Fruit fly (Drosophila melanogaster): ENCODE measurements around the gene CG9044.

The CG9044 gene

dm6 chr2L:5964851-5965250, 15.6 kb downstream of the CG9044 start, which contains the start of gene psd:
TSS of gene psd (minus strand) at chr2L:5964951.
- TF ChIP-seq ttk (optimal IDR thresholded peaks at IDR 0.05): no peak
- no peak for TF ChIP-seq Sin3A (optimal IDR thresholded peaks at IDR 0.05)
- TF ChIP-seq psq (optimal IDR thresholded peaks at IDR 0.05): no peak
- no peak for TF ChIP-seq Myc (optimal IDR thresholded peaks at IDR 0.05)
- no peak for TF ChIP-seq insv (optimal IDR thresholded peaks at IDR 0.05)
- TF ChIP-seq h (optimal IDR thresholded peaks at IDR 0.05): no peak

- TF ChIP-seq psq (optimal IDR thresholded peaks at IDR 0.05) (no peak), Sin3A (optimal IDR thresholded peaks at IDR 0.05) (no peak), Myc (optimal IDR thresholded peaks at IDR 0.05) (no peak), insv (optimal IDR thresholded peaks at IDR 0.05) (no peak), h (optimal IDR thresholded peaks at IDR 0.05) (no peak), ttk (optimal IDR thresholded peaks at IDR 0.05) (no peak)
Observed at dm6 chr2L:5967702-5968616, 18.7 kb downstream of the CG9044 start, which contains the start of the genes CG13992 and Ucp4C. TSS of gene CG13992 (minus strand) at chr2L:5967752. TSS of gene Ucp4C (plus strand) at chr2L:5968566.

dm6 chr2L:5969559-5969958, 20.3 kb downstream of the CG9044 start, which contains the start of gene Ucp4B:
TSS of gene Ucp4B (plus strand) at chr2L:5969859.
- no peak for TF ChIP-seq ttk (optimal IDR thresholded peaks at IDR 0.05)
- no peak for TF ChIP-seq h (optimal IDR thresholded peaks at IDR 0.05)
- no peak for TF ChIP-seq Myc (optimal IDR thresholded peaks at IDR 0.05)
- TF ChIP-seq psq (optimal IDR thresholded peaks at IDR 0.05): no peak
- no peak for TF ChIP-seq insv (optimal IDR thresholded peaks at IDR 0.05)
- TF ChIP-seq Sin3A (optimal IDR thresholded peaks at IDR 0.05): no peak

DNA sequence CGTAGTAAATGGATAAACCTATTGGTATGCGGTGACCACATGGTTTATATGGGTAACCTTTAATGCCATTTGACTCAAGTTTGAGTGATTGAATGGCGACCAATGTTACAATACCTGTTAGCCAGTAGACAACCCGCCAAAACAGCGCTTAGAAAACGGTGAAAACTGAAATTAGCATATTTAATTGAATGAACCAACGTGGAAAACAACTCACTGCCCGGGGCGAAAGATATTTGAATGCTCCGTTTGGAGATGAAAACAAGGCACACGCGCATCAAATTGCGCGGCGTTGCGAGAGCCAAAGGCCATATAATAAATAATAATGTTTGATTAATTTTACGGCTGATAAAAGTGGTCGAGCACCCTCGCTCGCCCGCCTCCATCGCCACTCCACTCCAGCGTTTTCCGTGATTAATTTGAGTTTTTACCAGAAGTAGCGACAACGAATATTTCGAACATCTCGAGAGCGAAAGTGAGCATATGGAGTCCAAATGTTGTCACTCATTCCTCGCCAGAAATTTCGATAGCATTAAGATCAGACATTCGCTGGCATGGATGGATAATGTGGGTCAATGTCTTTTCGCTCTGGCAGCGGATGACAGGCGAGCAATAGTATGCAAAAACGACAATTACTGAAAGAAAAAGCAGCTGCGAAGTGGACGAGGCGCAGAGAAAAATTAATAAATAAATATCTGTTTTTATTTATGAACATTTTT, 22.0 kb downstream of the CG9044 start:
- no peak for TF ChIP-seq Myc (optimal IDR thresholded peaks at IDR 0.05)

dm6 chr2L:5972005-5972404, 22.8 kb downstream of the CG9044 start:
- TF ChIP-seq insv (optimal IDR thresholded peaks at IDR 0.05) (no peak), Sin3A (optimal IDR thresholded peaks at IDR 0.05) (no peak), psq (optimal IDR thresholded peaks at IDR 0.05) (no peak), Myc (optimal IDR thresholded peaks at IDR 0.05) (no peak), ttk (optimal IDR thresholded peaks at IDR 0.05) (no peak), h (optimal IDR thresholded peaks at IDR 0.05) (no peak)

dm6 chr2L:5972588-5973236, 23.5 kb downstream of the CG9044 start:
- no peak for TF ChIP-seq psq (optimal IDR thresholded peaks at IDR 0.05)
- no peak for TF ChIP-seq insv (optimal IDR thresholded peaks at IDR 0.05)

DNA sequence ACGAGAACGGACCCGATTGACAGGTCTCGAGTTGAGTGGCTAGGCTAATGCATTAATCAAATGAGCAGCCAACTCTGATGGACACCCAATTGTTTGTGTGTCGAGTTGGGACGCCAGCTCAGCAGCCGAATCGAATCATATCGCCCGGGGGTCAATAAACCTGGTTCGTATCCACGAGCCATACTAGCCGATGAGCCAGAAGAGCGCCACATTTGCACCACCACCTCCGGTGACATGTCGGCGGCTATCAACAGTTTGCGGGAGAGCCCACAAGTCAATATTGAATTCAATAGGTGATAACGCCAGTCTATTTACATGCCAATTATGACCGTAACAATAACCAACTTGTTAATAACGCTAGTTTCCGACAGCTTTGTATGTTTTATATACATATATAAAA, 24.9 kb downstream of the CG9044 start:
- no peak for TF ChIP-seq insv (optimal IDR thresholded peaks at IDR 0.05)
- no peak for TF ChIP-seq Myc (optimal IDR thresholded peaks at IDR 0.05)

DNA sequence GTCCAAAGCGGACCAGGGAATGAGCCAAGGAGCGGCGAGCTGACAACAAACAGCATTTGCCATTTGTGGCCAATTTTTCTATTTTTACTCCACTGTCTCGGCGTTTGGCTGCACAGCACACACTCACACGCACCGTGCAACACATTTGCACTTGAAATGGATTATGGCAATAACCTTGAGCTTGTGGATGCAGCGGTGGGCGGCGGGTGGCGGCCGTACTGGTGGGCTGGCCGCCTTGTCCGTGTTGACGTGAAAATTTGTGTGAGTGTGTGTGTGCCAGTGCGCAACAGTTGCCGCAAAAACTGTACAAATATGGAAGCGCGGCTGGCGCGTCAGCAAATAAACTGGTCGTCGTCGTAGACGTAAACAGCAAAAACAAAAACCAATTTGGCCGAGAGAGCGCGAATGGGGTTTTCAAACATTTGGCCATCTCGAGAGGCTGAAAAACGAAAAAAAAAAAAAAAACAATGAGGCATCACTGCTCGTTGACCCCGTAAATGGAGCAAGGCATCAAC, 25.8 kb downstream of the CG9044 start:
- TF ChIP-seq Myc (optimal IDR thresholded peaks at IDR 0.05): no peak
- no peak for TF ChIP-seq h (optimal IDR thresholded peaks at IDR 0.05)
- no peak for TF ChIP-seq ttk (optimal IDR thresholded peaks at IDR 0.05)
- no peak for TF ChIP-seq insv (optimal IDR thresholded peaks at IDR 0.05)
- TF ChIP-seq Sin3A (optimal IDR thresholded peaks at IDR 0.05): no peak
- no peak for TF ChIP-seq psq (optimal IDR thresholded peaks at IDR 0.05)

DNA sequence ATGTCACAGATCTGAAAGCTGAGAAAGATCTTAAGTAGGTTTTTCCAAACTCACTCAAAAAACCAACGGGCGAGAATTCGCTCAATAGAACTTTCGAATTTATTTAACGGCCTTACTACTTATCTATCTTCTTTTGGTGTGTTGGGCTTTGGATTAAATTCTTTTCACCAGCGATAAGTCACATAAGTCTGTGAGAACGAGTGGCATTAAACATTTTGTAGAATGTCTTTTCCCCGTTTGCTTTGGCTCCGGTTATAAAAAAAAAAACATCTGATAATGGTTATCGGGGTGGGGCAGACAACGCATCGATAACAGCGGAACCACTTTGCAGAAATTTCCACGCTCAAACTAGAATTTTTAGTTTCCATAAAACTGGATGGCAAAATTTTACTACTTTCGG, 26.4 kb downstream of the CG9044 start:
- TF ChIP-seq insv (optimal IDR thresholded peaks at IDR 0.05): no peak
- no peak for TF ChIP-seq Myc (optimal IDR thresholded peaks at IDR 0.05)
- no peak for TF ChIP-seq h (optimal IDR thresholded peaks at IDR 0.05)
- TF ChIP-seq ttk (optimal IDR thresholded peaks at IDR 0.05): no peak
- TF ChIP-seq psq (optimal IDR thresholded peaks at IDR 0.05): no peak
- no peak for TF ChIP-seq Sin3A (optimal IDR thresholded peaks at IDR 0.05)

DNA sequence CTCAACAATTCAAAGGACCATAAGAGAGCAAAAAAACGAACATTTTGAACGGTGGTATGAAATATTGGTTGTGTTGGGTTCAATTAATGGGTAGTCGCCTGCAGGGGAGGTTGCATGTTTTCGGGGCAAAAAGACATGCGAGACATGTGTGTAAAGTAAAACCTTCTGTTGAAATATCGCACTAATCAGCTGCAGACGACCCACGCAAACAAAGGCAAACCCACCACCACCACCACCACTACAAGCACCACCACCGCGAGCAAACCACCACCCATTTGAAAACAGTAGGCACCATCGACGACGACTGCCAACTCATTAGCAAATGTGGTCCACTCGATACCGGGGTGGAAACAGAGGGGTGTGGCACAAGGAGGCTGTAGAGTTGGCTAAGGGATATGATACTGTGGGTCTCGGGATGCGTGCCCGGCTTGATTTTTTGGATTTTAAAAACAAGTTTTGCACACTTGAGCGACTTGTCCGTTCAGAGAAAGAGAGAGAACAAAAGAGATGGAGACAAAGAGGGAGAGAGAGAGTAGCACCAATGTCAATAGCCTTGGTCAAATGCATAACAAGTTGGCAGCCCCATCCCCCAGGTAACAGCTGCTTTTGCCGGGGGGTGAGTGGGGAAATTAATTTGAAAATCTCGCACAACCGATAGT, 27.9 kb downstream of the CG9044 start:
- no peak for TF ChIP-seq psq (optimal IDR thresholded peaks at IDR 0.05)
- TF ChIP-seq Myc (optimal IDR thresholded peaks at IDR 0.05): no peak
- no peak for TF ChIP-seq h (optimal IDR thresholded peaks at IDR 0.05)
- TF ChIP-seq insv (optimal IDR thresholded peaks at IDR 0.05): no peak
- no peak for TF ChIP-seq Sin3A (optimal IDR thresholded peaks at IDR 0.05)
- no peak for TF ChIP-seq ttk (optimal IDR thresholded peaks at IDR 0.05)

DNA sequence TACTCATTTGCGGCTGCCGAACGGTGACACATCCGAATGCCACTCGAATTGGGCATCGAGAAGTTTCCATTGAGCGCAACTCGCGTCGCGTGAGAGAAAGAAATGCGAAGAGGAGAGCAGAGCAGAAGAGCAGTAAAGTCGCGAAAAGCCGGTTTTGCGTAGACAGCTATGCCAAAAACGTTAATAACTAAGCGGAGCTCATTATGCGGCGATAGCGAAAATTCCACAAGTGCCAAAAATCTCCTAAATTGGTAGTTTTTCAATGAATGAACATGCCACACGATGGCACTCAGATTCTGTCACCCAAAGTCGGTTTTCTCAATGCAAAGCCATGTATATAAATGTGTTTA, 28.5 kb downstream of the CG9044 start:
- TF ChIP-seq Myc (optimal IDR thresholded peaks at IDR 0.05): no peak
- no peak for TF ChIP-seq insv (optimal IDR thresholded peaks at IDR 0.05)
- no peak for TF ChIP-seq ttk (optimal IDR thresholded peaks at IDR 0.05)
- TF ChIP-seq h (optimal IDR thresholded peaks at IDR 0.05): no peak
- no peak for TF ChIP-seq psq (optimal IDR thresholded peaks at IDR 0.05)
- no peak for TF ChIP-seq Sin3A (optimal IDR thresholded peaks at IDR 0.05)
